Fruit fly (Drosophila melanogaster): ENCODE measurements around the gene c11.1.

The c11.1 gene

dm6 chrX:9319140-9319539 lies 36.2 kb upstream of the c11.1 start, which contains the start of the genes c12.1 and c12.2 (continued):
- TF ChIP-seq NK7.1 (GFP tag; optimal IDR thresholded peaks at IDR 0.05) (no peak), lab (GFP tag; optimal IDR thresholded peaks at IDR 0.05) (no peak), HHEX (GFP tag; optimal IDR thresholded peaks at IDR 0.05) (no peak), CG14667 (GFP tag; IDR thresholded peaks at IDR 0.05) (no peak), Xrp1 (GFP tag; IDR thresholded peaks at IDR 0.05) (no peak), exex (tag; optimal IDR thresholded peaks at IDR 0.05) (no peak), Hr78 (GFP tag; optimal IDR thresholded peaks at IDR 0.05) (peak in 1 of 2 experiments; percentile 35), gfzf (GFP tag; optimal IDR thresholded peaks at IDR 0.05) (peak; percentile 75), CG18599 (GFP tag; optimal IDR thresholded peaks at IDR 0.05) (no peak), Pdp1 (GFP tag; optimal IDR thresholded peaks at IDR 0.05) (peak in 1 of 2 experiments; percentile 36), CG8281 (tag; optimal IDR thresholded peaks at IDR 0.05) (no peak), shn (GFP tag; optimal IDR thresholded peaks at IDR 0.05) (no peak), E2f2 (GFP tag; IDR thresholded peaks at IDR 0.05) (peak; percentile 67), CG4730 (GFP tag; IDR thresholded peaks at IDR 0.05) (no peak), CG12659 (GFP tag; optimal IDR thresholded peaks at IDR 0.05) (peak; percentile 43), chn (GFP tag; optimal IDR thresholded peaks at IDR 0.05) (no peak), CG15696 (tag; optimal IDR thresholded peaks at IDR 0.05) (no peak), Ssrp (tag; optimal IDR thresholded peaks at IDR 0.05) (no peak), slbo (GFP tag; IDR thresholded peaks at IDR 0.05) (no peak), CG9609 (GFP tag; optimal IDR thresholded peaks at IDR 0.05) (peak; percentile 1), stwl (tag; optimal IDR thresholded peaks at IDR 0.05) (peak; percentile 74), Fer1 (GFP tag; optimal IDR thresholded peaks at IDR 0.05) (peak; percentile 23), CG4424 (GFP tag; optimal IDR thresholded peaks at IDR 0.05) (no peak), CG7271 (tag; optimal IDR thresholded peaks at IDR 0.05) (no peak), dpn (GFP tag; optimal IDR thresholded peaks at IDR 0.05) (no peak), sens-2 (GFP tag; IDR thresholded peaks at IDR 0.05) (no peak), sisA (GFP tag; IDR thresholded peaks at IDR 0.05) (no peak), stc (GFP tag; IDR thresholded peaks at IDR 0.05) (no peak), CG17328 (GFP tag; IDR thresholded peaks at IDR 0.05) (no peak), CG1602 (GFP tag; optimal IDR thresholded peaks at IDR 0.05) (no peak), Dll (GFP tag; IDR thresholded peaks at IDR 0.05; ENCODE audit: partially characterized antibody) (peak; percentile 57; the same call in 3 of the 4 replicates), CG17359 (tag; optimal IDR thresholded peaks at IDR 0.05) (no peak), gro (GFP tag; optimal IDR thresholded peaks at IDR 0.05) (peak; percentile 17), CG15601 (tag; optimal IDR thresholded peaks at IDR 0.05) (no peak), CG17186 (GFP tag; optimal IDR thresholded peaks at IDR 0.05) (peak; percentile 87), CG33213 (GFP tag; optimal IDR thresholded peaks at IDR 0.05) (peak; percentile 40), Fer3 (tag; optimal IDR thresholded peaks at IDR 0.05) (no peak), CG6813 (GFP tag; optimal IDR thresholded peaks at IDR 0.05) (no peak), ems (GFP tag; optimal IDR thresholded peaks at IDR 0.05) (no peak), row (GFP tag; IDR thresholded peaks at IDR 0.05) (0 out of 3 replicates have a peak, but pooled peaks have one; percentile 24), CG7556 (GFP tag; optimal IDR thresholded peaks at IDR 0.05) (no peak), Nf-YB (GFP tag; optimal IDR thresholded peaks at IDR 0.05) (peak; percentile 6), pros (GFP tag; optimal IDR thresholded peaks at IDR 0.05) (no peak), so (GFP tag; IDR thresholded peaks at IDR 0.05) (no peak; the same call in 2 of the 3 replicates), Hr39 (optimal IDR thresholded peaks at IDR 0.05) (no peak), D19B (GFP tag; optimal IDR thresholded peaks at IDR 0.05) (no peak), mam (GFP tag; optimal IDR thresholded peaks at IDR 0.05) (no peak), wor (GFP tag; IDR thresholded peaks at IDR 0.05) (no peak), CG15073 (GFP tag; optimal IDR thresholded peaks at IDR 0.05) (no peak), CG10543 (GFP tag; optimal IDR thresholded peaks at IDR 0.05) (no peak), CG1529 (GFP tag; optimal IDR thresholded peaks at IDR 0.05) (no peak)

All from whole organism, embryonic.